Fruit fly (Drosophila melanogaster): ENCODE results near the gene Mcm10.

Mcm10 gene

DNA sequence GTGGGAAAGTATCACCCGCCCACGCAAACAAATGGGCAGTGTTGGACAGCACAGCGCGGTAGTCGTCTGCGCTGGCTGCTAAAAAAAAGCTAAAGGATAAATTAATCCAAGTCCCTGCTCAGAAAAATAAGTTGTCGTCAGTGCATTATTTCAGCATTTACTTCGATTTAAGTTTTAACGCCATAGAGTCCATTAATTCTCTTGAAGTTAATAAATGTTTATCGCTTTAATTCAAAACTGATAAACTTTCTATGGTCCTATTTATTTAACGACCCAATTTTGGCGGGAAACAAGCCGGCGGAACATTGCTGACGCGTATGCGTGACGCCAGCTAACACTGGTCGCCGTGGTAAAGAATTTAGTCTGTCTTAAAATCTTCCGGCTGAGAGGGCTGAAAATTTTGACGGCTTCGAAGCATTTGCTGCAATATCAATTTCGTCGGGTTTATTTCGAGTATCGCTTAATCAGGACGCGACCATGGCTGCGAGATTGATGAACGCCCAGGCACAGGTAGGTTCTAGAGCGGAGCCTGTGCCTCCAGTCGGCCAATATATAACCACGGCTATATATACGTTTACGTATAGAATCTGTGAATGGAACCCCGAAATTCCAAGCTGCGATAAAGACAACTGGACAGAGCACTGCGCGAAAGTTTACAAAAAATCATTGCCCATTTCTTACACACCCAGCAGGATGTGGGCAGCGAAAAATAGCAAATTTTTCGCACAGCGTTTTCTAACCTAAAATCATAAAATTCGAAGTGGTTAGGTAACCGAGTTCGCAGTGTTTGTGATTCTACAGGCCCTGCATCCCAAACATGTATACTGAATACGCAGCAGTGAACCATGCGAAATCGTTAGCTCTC lies 11.2 kb upstream of the Mcm10 start, which contains the start of the genes mAcon1, CG43345 and CG43346 (continued):
- TF ChIP-seq zen2 (GFP tag; IDR thresholded peaks at IDR 0.05; ENCODE audit: partially characterized antibody), result no peak
- no peak for TF ChIP-seq gsb-n (tag; optimal IDR thresholded peaks at IDR 0.05)
- peak; percentile 52 for TF ChIP-seq jing (GFP tag; optimal IDR thresholded peaks at IDR 0.05)
- TF ChIP-seq chif (GFP tag; optimal IDR thresholded peaks at IDR 0.05), result peak; percentile 71 to 78
- TF ChIP-seq tap (tag; optimal IDR thresholded peaks at IDR 0.05), result no peak
- peak; percentile 83 for TF ChIP-seq CG1792 (GFP tag; optimal IDR thresholded peaks at IDR 0.05)
- TF ChIP-seq tgo (GFP tag; IDR thresholded peaks at IDR 0.05), result peak; percentile 58
- peak; percentile 80 for TF ChIP-seq tin (GFP tag; optimal IDR thresholded peaks at IDR 0.05)
- TF ChIP-seq CG8089 (GFP tag; optimal IDR thresholded peaks at IDR 0.05), result peak; percentile 73
- peak; percentile 47 for TF ChIP-seq Nf-YB (GFP tag; optimal IDR thresholded peaks at IDR 0.05)
- no peak for TF ChIP-seq CG2889 (GFP tag; IDR thresholded peaks at IDR 0.05)
- peak; percentile 83 to 97 for TF ChIP-seq Pdp1 (GFP tag; optimal IDR thresholded peaks at IDR 0.05)
- peak; percentile 80 to 91 for TF ChIP-seq dpn (GFP tag; optimal IDR thresholded peaks at IDR 0.05)
- TF ChIP-seq CG10979 (tag; optimal IDR thresholded peaks at IDR 0.05), result peak; percentile 64
- peak; percentile 87 for TF ChIP-seq CHES-1-like (GFP tag; optimal IDR thresholded peaks at IDR 0.05)
- peak; percentile 89 for TF ChIP-seq Abd-B (GFP tag; optimal IDR thresholded peaks at IDR 0.05)
- TF ChIP-seq CoRest (tag; optimal IDR thresholded peaks at IDR 0.05), result peak; percentile 87
- 0 out of 3 replicates have a peak, but pooled peaks have one; percentile 20 for TF ChIP-seq Optix (GFP tag; IDR thresholded peaks at IDR 0.05)
- TF ChIP-seq luna (GFP tag; optimal IDR thresholded peaks at IDR 0.05), result peak; percentile 76
- TF ChIP-seq Dp (GFP tag; optimal IDR thresholded peaks at IDR 0.05), result peak; percentile 75
- peak; percentile 68 for TF ChIP-seq vfl (GFP tag; optimal IDR thresholded peaks at IDR 0.05)
- TF ChIP-seq Chrac-16 (GFP tag; optimal IDR thresholded peaks at IDR 0.05), result peak; percentile 85
- peak; percentile 90 for TF ChIP-seq fu2 (GFP tag; optimal IDR thresholded peaks at IDR 0.05)
- TF ChIP-seq Rx (GFP tag; IDR thresholded peaks at IDR 0.05), result 0 out of 2 replicates have a peak, but pooled peaks have one; percentile 33
- TF ChIP-seq org-1 (GFP tag; optimal IDR thresholded peaks at IDR 0.05), result peak; percentile 62
- TF ChIP-seq CG12391 (tag; optimal IDR thresholded peaks at IDR 0.05), result peak; percentile 82
- peak; percentile 37 for TF ChIP-seq da (GFP tag; optimal IDR thresholded peaks at IDR 0.05)
- TF ChIP-seq Lim3 (GFP tag; IDR thresholded peaks at IDR 0.05), result no peak
- peak; percentile 79 for TF ChIP-seq CG9727 (GFP tag; optimal IDR thresholded peaks at IDR 0.05)
- TF ChIP-seq CG30020 (tag; optimal IDR thresholded peaks at IDR 0.05), result peak; percentile 69
- peak in 1 of 2 experiments; percentile 87 for TF ChIP-seq Hr51 (GFP tag; optimal IDR thresholded peaks at IDR 0.05)
- TF ChIP-seq dm (GFP tag; optimal IDR thresholded peaks at IDR 0.05), result peak; percentile 89
- TF ChIP-seq slbo (GFP tag; IDR thresholded peaks at IDR 0.05), result peak; percentile 83
- peak; percentile 53 for TF ChIP-seq CG33213 (GFP tag; optimal IDR thresholded peaks at IDR 0.05)
- TF ChIP-seq bab2 (GFP tag; optimal IDR thresholded peaks at IDR 0.05), result peak; percentile 85
- no peak for TF ChIP-seq pan (optimal IDR thresholded peaks at IDR 0.05)
- no peak for TF ChIP-seq pan (GFP tag; optimal IDR thresholded peaks at IDR 0.05 in 1 of 2, IDR thresholded peaks at IDR 0.05 in 1 of 2)
- peak; percentile 87 for TF ChIP-seq CG9609 (GFP tag; optimal IDR thresholded peaks at IDR 0.05)
- TF ChIP-seq nau (GFP tag; optimal IDR thresholded peaks at IDR 0.05), result no peak
- no peak for TF ChIP-seq ham (GFP tag; IDR thresholded peaks at IDR 0.05)
- peak; percentile 70 for TF ChIP-seq CG1233 (GFP tag; optimal IDR thresholded peaks at IDR 0.05)
- TF ChIP-seq fd3F (GFP tag; optimal IDR thresholded peaks at IDR 0.05), result peak; percentile 67
- peak; percentile 68 for TF ChIP-seq pzg (GFP tag; optimal IDR thresholded peaks at IDR 0.05)
- TF ChIP-seq CG14014 (GFP tag; IDR thresholded peaks at IDR 0.05), result peak; percentile 75
- TF ChIP-seq Sry-β (GFP tag; optimal IDR thresholded peaks at IDR 0.05), result peak; percentile 99
- no peak for TF ChIP-seq CG11696 (GFP tag; IDR thresholded peaks at IDR 0.05)
- peak; percentile 27 for TF ChIP-seq CG6765 (GFP tag; optimal IDR thresholded peaks at IDR 0.05)
- TF ChIP-seq exex (tag; optimal IDR thresholded peaks at IDR 0.05), result peak; percentile 54
- TF ChIP-seq CG7745 (tag; optimal IDR thresholded peaks at IDR 0.05), result no peak
